Worm (Caenorhabditis elegans) whole organism, L4 larva: ENCODE measurements around the gene comt-1.

Experiments used
- nhr-76 ChIP-seq: fragments of 150-350 bp; optimal IDR thresholded peaks from 2 replicates; lab custom pipeline; 2014; ENCODE audit warnings: missing biosample characterization, missing genetic modification characterization
- snpc-4 ChIP-seq: fragments of 150-350 bp; optimal IDR thresholded peaks from 2 replicates; lab custom pipeline; 2014; ENCODE audit warnings: missing biosample characterization, missing genetic modification characterization

ce11 chrX:2818899-2819298 lies 43.4 kb downstream of the comt-1 start:
- TF ChIP-seq snpc-4 (tag; lab: Kevin White, UChicago) (no peak), nhr-76 (tag; lab: Kevin White, UChicago) (no peak)
